Worm (Caenorhabditis elegans): Measurements from ENCODE around the gene mam-7.
A peak's percentile ranks its signal among the peaks of the same experiment; 100 is the strongest.

Gene mam-7

DNA sequence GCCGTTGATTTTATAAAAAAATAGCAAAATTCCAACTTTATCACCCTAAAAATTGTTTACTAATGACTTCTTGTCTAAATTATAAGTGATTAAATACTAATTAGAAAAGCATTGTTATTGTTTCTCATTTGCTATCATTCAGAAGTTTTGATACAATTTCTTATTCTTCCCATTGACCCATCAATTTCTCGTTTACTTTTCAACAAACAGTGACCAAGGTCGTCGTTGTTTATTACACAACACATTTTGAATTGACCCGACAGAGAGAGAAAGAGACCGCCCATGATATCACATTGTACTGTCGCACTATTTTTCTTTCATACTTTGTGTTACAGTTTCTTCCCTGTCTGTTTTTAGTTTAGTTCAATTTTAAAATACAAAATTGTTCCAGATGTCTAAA is 34.4 kb downstream of the mam-7 start, which contains the start of gene ttr-2 (continued):
- TF ChIP-seq ama-1 (optimal IDR thresholded peaks at IDR 0.05) (no peak), blmp-1 (tag; optimal IDR thresholded peaks at IDR 0.05) (peak; percentile 48), snpc-4 (tag; optimal IDR thresholded peaks at IDR 0.05) (no peak), lin-15B (tag; optimal IDR thresholded peaks at IDR 0.05) (no peak), C34B4.2 (tag; optimal IDR thresholded peaks at IDR 0.05) (no peak), pqm-1 (tag; optimal IDR thresholded peaks at IDR 0.05) (no peak), fos-1 (tag; optimal IDR thresholded peaks at IDR 0.05) (no peak), irx-1 (tag; optimal IDR thresholded peaks at IDR 0.05) (no peak), ceh-82 (tag; optimal IDR thresholded peaks at IDR 0.05) (no peak), nhr-237 (tag; optimal IDR thresholded peaks at IDR 0.05) (no peak), nhr-20 (tag; optimal IDR thresholded peaks at IDR 0.05) (no peak), nhr-47 (tag; optimal IDR thresholded peaks at IDR 0.05) (no peak), fkh-4 (tag; optimal IDR thresholded peaks at IDR 0.05; ENCODE audit: borderline replicate concordance) (no peak), unc-30 (tag; optimal IDR thresholded peaks at IDR 0.05) (no peak), ets-5 (GFP tag; IDR thresholded peaks at IDR 0.05) (no peak), tlp-1 (tag; optimal IDR thresholded peaks at IDR 0.05) (no peak), nhr-85 (tag) (peak; percentile 77), ceh-90 (tag; optimal IDR thresholded peaks at IDR 0.05) (no peak), ztf-11 (tag; optimal IDR thresholded peaks at IDR 0.05) (no peak), fkh-10 (GFP tag; optimal IDR thresholded peaks at IDR 0.05) (no peak), mef-2 (tag; optimal IDR thresholded peaks at IDR 0.05) (no peak), nhr-84 (tag; optimal IDR thresholded peaks at IDR 0.05) (no peak), elt-2 (tag; optimal IDR thresholded peaks at IDR 0.05) (no peak), efl-1 (optimal IDR thresholded peaks at IDR 0.05) (no peak), efl-1 (GFP tag; optimal IDR thresholded peaks at IDR 0.05 in 1 of 2) (peak in 1 of 2 experiments; percentile 73), zag-1 (tag; optimal IDR thresholded peaks at IDR 0.05) (no peak), snu-23 (GFP tag; optimal IDR thresholded peaks at IDR 0.05) (peak; percentile 35), mdl-1 (tag; optimal IDR thresholded peaks at IDR 0.05) (no peak), lin-39 (tag; optimal IDR thresholded peaks at IDR 0.05) (no peak), mep-1 (tag; optimal IDR thresholded peaks at IDR 0.05) (peak; percentile 10), Y116A8C.19 (tag; optimal IDR thresholded peaks at IDR 0.05; ENCODE audit: borderline replicate concordance) (no peak), nhr-71 (tag; optimal IDR thresholded peaks at IDR 0.05) (peak; percentile 21), dpl-1 (GFP tag; optimal IDR thresholded peaks at IDR 0.05) (no peak), aly-2 (tag; optimal IDR thresholded peaks at IDR 0.05) (no peak), hpl-2 (GFP tag; optimal IDR thresholded peaks at IDR 0.05) (no peak), jun-1 (tag; optimal IDR thresholded peaks at IDR 0.05) (no peak), nhr-11 (tag; optimal IDR thresholded peaks at IDR 0.05) (no peak), sptf-1 (tag; optimal IDR thresholded peaks at IDR 0.05) (no peak)

DNA sequence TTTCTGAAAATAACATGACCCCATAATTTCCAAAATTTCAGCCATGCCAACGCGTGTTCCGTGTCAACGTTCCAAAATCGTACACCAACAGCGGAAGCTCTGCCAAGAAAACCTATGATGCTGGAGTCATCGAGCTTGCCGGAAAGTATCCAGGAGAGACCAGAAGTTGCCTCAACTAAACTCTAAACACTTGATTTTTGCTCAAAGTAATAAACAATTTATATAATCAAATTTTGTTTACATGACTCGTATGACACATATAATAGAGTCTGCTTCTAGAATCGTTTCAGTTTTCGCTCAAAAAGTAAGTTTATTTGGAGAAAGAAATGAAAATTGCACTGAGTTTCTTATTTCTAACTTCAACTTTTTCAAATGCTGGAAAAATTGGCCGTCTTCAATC is 35.8 kb downstream of the mam-7 start, which contains the start of gene ttr-1:
TSS of gene ttr-1 (plus strand) at position 301 of the 400 bp plus-strand sequence.
- TF ChIP-seq xbp-1 (tag; optimal IDR thresholded peaks at IDR 0.05) (no peak), nhr-71 (tag; optimal IDR thresholded peaks at IDR 0.05) (no peak), sup-37 (GFP tag; optimal IDR thresholded peaks at IDR 0.05) (no peak), snpc-4 (tag; optimal IDR thresholded peaks at IDR 0.05) (no peak), fkh-10 (GFP tag; optimal IDR thresholded peaks at IDR 0.05) (no peak), elt-3 (tag; optimal IDR thresholded peaks at IDR 0.05) (no peak), unc-30 (tag; optimal IDR thresholded peaks at IDR 0.05) (no peak), C16A3.4 (tag; optimal IDR thresholded peaks at IDR 0.05) (no peak), lin-14 (GFP tag; optimal IDR thresholded peaks at IDR 0.05) (no peak), lin-39 (tag; optimal IDR thresholded peaks at IDR 0.05) (no peak), nhr-12 (tag; optimal IDR thresholded peaks at IDR 0.05) (no peak), lin-15B (tag; optimal IDR thresholded peaks at IDR 0.05) (no peak), ets-5 (GFP tag; IDR thresholded peaks at IDR 0.05) (no peak), ceh-8 (GFP tag; optimal IDR thresholded peaks at IDR 0.05) (no peak), lir-3 (tag; optimal IDR thresholded peaks at IDR 0.05; ENCODE audit: poor library complexity) (no peak), Y116A8C.19 (tag; optimal IDR thresholded peaks at IDR 0.05; ENCODE audit: borderline replicate concordance) (no peak), pag-3 (tag; optimal IDR thresholded peaks at IDR 0.05; ENCODE audit: borderline replicate concordance, insufficient read depth) (no peak), sptf-1 (tag; optimal IDR thresholded peaks at IDR 0.05) (no peak), egl-27 (tag; optimal IDR thresholded peaks at IDR 0.05) (no peak), nhr-47 (tag; optimal IDR thresholded peaks at IDR 0.05) (no peak)
